Worm (Caenorhabditis elegans) whole organism, early embryonic: ENCODE measurements around the gene T25D1.3.

Source experiments
- ama-1 ChIP-seq: fragments of 150-350 bp; optimal IDR thresholded peaks from 2 replicates; lab custom pipeline; 2014
- ceh-13 ChIP-seq: fragments of 200-800 bp; sonication (Bioruptor generic); optimal IDR thresholded peaks from 2 replicates; lab custom pipeline; 2018; ENCODE audit warnings: mild to moderate bottlenecking, missing genetic modification characterization, missing compliant biosample characterization
- hmbx-1 ChIP-seq: sonication (generic microtip); optimal IDR thresholded peaks from 2 replicates; lab custom pipeline; 2016; ENCODE audit warnings: mild to moderate bottlenecking, missing genetic modification characterization, missing compliant biosample characterization
- tbx-37 ChIP-seq: fragments of 200-800 bp; sonication (Bioruptor generic); conservative IDR thresholded peaks from 2 replicates; pipeline ENCODE4 v1.3.6; 2022; ENCODE audit warnings: missing genetic modification reagents, missing genetic modification characterization, missing compliant biosample characterization

ce11 chrX:16560895-16561294, 55.4 kb downstream of the T25D1.3 start:
- TF ChIP-seq ama-1 (lab: Kevin White, UChicago) (no peak), tbx-37 (GFP tag; lab: Robert Waterston, UW) (no peak), hmbx-1 (no peak), ceh-13 (GFP tag; lab: Kevin White, UChicago) (no peak)
